Fruit fly (Drosophila melanogaster): ENCODE data around the gene Ptip.

Gene Ptip

DNA sequence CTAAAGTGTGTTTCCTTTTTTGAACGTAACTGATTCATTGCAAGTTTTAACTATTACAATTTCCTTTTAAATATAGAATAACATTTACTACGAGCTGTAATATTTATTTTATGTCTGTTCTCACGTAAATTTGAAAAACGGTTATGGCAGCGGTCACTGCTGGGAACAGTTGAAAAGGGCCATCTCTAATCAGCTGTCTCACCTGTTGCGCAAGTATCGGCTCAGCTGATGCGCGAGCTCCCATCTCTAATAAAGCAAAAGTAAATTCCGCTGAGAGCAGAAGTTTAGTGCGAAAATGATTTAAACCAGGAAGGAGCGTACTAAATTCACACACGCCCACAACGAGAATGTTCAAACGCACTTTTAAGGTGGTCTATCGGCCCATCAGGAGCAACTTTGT, 42.7 kb upstream of the Ptip start, which contains the start of gene Pex1 (continued):
- TF ChIP-seq jumu (GFP tag; optimal IDR thresholded peaks at IDR 0.05) (no peak), CrebB (tag; optimal IDR thresholded peaks at IDR 0.05) (no peak), CG9437 (GFP tag; optimal IDR thresholded peaks at IDR 0.05) (no peak), CG11247 (GFP tag; IDR thresholded peaks at IDR 0.05) (0 out of 2 replicates have a peak, but pooled peaks have one; percentile 9), mam (GFP tag; optimal IDR thresholded peaks at IDR 0.05) (peak; percentile 20), CG14965 (GFP tag; optimal IDR thresholded peaks at IDR 0.05; ENCODE audit: borderline replicate concordance) (no peak), cad (GFP tag; optimal IDR thresholded peaks at IDR 0.05) (no peak), Xbp1 (GFP tag; optimal IDR thresholded peaks at IDR 0.05) (no peak), CG17912 (GFP tag; optimal IDR thresholded peaks at IDR 0.05) (no peak), knrl (GFP tag; IDR thresholded peaks at IDR 0.05; ENCODE audit: partially characterized antibody) (peak; percentile 78), CG17359 (tag; optimal IDR thresholded peaks at IDR 0.05) (no peak), klu (GFP tag; IDR thresholded peaks at IDR 0.05) (no peak), CG11723 (GFP tag; optimal IDR thresholded peaks at IDR 0.05) (no peak), Dll (GFP tag; IDR thresholded peaks at IDR 0.05; ENCODE audit: partially characterized antibody) (peak; percentile 86), insv (GFP tag; optimal IDR thresholded peaks at IDR 0.05) (peak in 1 of 2 experiments; percentile 43), dpn (GFP tag; optimal IDR thresholded peaks at IDR 0.05) (peak in 1 of 2 experiments; percentile 12), Optix (GFP tag; IDR thresholded peaks at IDR 0.05) (no peak), org-1 (GFP tag; optimal IDR thresholded peaks at IDR 0.05) (no peak), ATbp (GFP tag; optimal IDR thresholded peaks at IDR 0.05) (no peak), CG3847 (GFP tag; IDR thresholded peaks at IDR 0.05) (no peak), CG31365 (tag; optimal IDR thresholded peaks at IDR 0.05) (no peak), tup (GFP tag; optimal IDR thresholded peaks at IDR 0.05) (no peak), CG7839 (tag; optimal IDR thresholded peaks at IDR 0.05) (no peak), CG4707 (GFP tag; optimal IDR thresholded peaks at IDR 0.05) (no peak), CG7745 (tag; optimal IDR thresholded peaks at IDR 0.05) (no peak), lab (GFP tag; optimal IDR thresholded peaks at IDR 0.05) (no peak), CG7963 (GFP tag; IDR thresholded peaks at IDR 0.05; ENCODE audit: partially characterized antibody) (no peak; the same call in 2 of the 3 replicates), CG6689 (GFP tag; IDR thresholded peaks at IDR 0.05) (no peak), CG1647 (GFP tag; optimal IDR thresholded peaks at IDR 0.05) (no peak), Dbx (GFP tag; IDR thresholded peaks at IDR 0.05) (peak; percentile 58; the same call in 2 of the 3 replicates), Hand (GFP tag; optimal IDR thresholded peaks at IDR 0.05) (no peak), Sin3A (optimal IDR thresholded peaks at IDR 0.05) (peak; percentile 55), slp2 (GFP tag; optimal IDR thresholded peaks at IDR 0.05) (no peak), CG12659 (GFP tag; optimal IDR thresholded peaks at IDR 0.05) (peak; percentile 20), CG8478 (optimal IDR thresholded peaks at IDR 0.05) (no peak), Ets65A (GFP tag) (no peak), Hr3 (GFP tag; optimal IDR thresholded peaks at IDR 0.05) (no peak), CG16863 (GFP tag; optimal IDR thresholded peaks at IDR 0.05) (no peak), Side (GFP tag; optimal IDR thresholded peaks at IDR 0.05) (no peak), Gug (GFP tag; IDR thresholded peaks at IDR 0.05) (no peak), exex (tag; optimal IDR thresholded peaks at IDR 0.05) (no peak), bbx (GFP tag; IDR thresholded peaks at IDR 0.05; ENCODE audit: partially characterized antibody) (peak; percentile 89), so (GFP tag; IDR thresholded peaks at IDR 0.05) (no peak), CG15514 (GFP tag; optimal IDR thresholded peaks at IDR 0.05) (no peak), vvl (GFP tag; IDR thresholded peaks at IDR 0.05) (peak; percentile 39; the same call in 1 of the 2 replicates), Atf3 (GFP tag; optimal IDR thresholded peaks at IDR 0.05) (no peak), CG13624 (GFP tag; optimal IDR thresholded peaks at IDR 0.05) (no peak), CG5180 (GFP tag; optimal IDR thresholded peaks at IDR 0.05) (no peak), CG1233 (GFP tag; optimal IDR thresholded peaks at IDR 0.05) (no peak), H2.0 (GFP tag; IDR thresholded peaks at IDR 0.05) (no peak), CG42726 (GFP tag; IDR thresholded peaks at IDR 0.05; ENCODE audit: partially characterized antibody) (peak; percentile 70; the same call in 1 of the 2 replicates), eve (GFP tag; optimal IDR thresholded peaks at IDR 0.05) (no peak)
